Fruit fly (Drosophila melanogaster) whole organism, prepupa: ENCODE measurements around the gene Nepl3.
A peak's percentile ranks its signal among the peaks of the same experiment; 100 is the strongest.

Experiments used
- Eip78C ChIP-seq: fragments of 200-800 bp; sonication (Bioruptor generic); peaks from one replicate; lab custom pipeline; 2016; ENCODE audit warnings: missing biosample characterization, missing genetic modification characterization
- dsx ChIP-seq: fragments of 200-800 bp; optimal IDR thresholded peaks from 3 replicates; lab custom pipeline; 2019; ENCODE audit warnings: missing biosample characterization, mild to moderate bottlenecking, missing genetic modification characterization, moderate library complexity; ENCODE audit not compliant: poor library complexity, severe bottlenecking
- svp ChIP-seq: fragments of 200-800 bp; sonication (Bioruptor generic); peaks from one replicate; lab custom pipeline; 2016; ENCODE audit warnings: missing biosample characterization, missing genetic modification characterization
- vri ChIP-seq: fragments of 200-800 bp; sonication (Bioruptor generic); optimal IDR thresholded peaks from 3 replicates; lab custom pipeline; 2016; ENCODE audit warnings: missing biosample characterization, mild to moderate bottlenecking, missing genetic modification characterization

Nepl3 gene

dm6 chr2L:5006323-5006722, 51.7 kb downstream of the Nepl3 start:
- TF ChIP-seq dsx (GFP tag; lab: Kevin White, UChicago) (no peak), svp (GFP tag; lab: Kevin White, UChicago) (peak; percentile 70), vri (GFP tag; lab: Kevin White, UChicago) (peak; percentile 10), Eip78C (GFP tag; lab: Kevin White, UChicago) (peak; percentile 70)
- TF ChIP-seq, all 60 proteins: peak for 3
